Worm (Caenorhabditis elegans) whole organism, L3 larva: ENCODE data around the gene lpr-4.

Experiments
- R02D3.7 ChIP-seq: fragments of 150-350 bp; optimal IDR thresholded peaks from 2 replicates; lab custom pipeline; 2014; ENCODE audit warnings: missing biosample characterization, missing genetic modification characterization
- ama-1 ChIP-seq: fragments of 150-350 bp; optimal IDR thresholded peaks from 2 replicates; lab custom pipeline; 2018
- ceh-16 ChIP-seq: sonication (generic microtip); optimal IDR thresholded peaks from 2 replicates; lab custom pipeline; 2017; ENCODE audit warnings: missing biosample characterization, missing genetic modification characterization
- daf-12 ChIP-seq: fragments of 150-350 bp; optimal IDR thresholded peaks from 2 replicates; lab custom pipeline; 2014; ENCODE audit warnings: missing biosample characterization, missing genetic modification reagents, missing genetic modification characterization
- egl-5 ChIP-seq: fragments of 150-350 bp; optimal IDR thresholded peaks from 2 replicates; lab custom pipeline; 2017; ENCODE audit warnings: missing biosample characterization, missing genetic modification reagents, missing genetic modification characterization, inconsistent platforms
- elt-1 ChIP-seq: fragments of 150-350 bp; optimal IDR thresholded peaks from 2 replicates; lab custom pipeline; 2014; ENCODE audit warnings: missing biosample characterization, missing genetic modification characterization
- elt-3 ChIP-seq, 3 experiments: fragments of 150-350 bp in 1 of 3; sonication (generic microtip) in 2 of 3; optimal IDR thresholded peaks; 2 replicates in 2 of 3; 4 replicates in 1 of 3; lab custom pipeline; 2014 to 2017; ENCODE audit warnings: missing biosample characterization in 3 of 3, missing genetic modification characterization in 3 of 3
- fkh-10 ChIP-seq: sonication (generic microtip); optimal IDR thresholded peaks from 2 replicates; lab custom pipeline; 2017; ENCODE audit warnings: missing biosample characterization, missing genetic modification reagents, missing genetic modification characterization
- fkh-2 ChIP-seq: fragments of 150-350 bp; optimal IDR thresholded peaks from 2 replicates; lab custom pipeline; 2014; ENCODE audit warnings: missing biosample characterization, missing genetic modification reagents, missing genetic modification characterization
- fos-1 ChIP-seq: fragments of 150-350 bp; optimal IDR thresholded peaks from 2 replicates; lab custom pipeline; 2014; ENCODE audit warnings: missing biosample characterization, missing genetic modification characterization
- hmg-11 ChIP-seq: sonication (generic microtip); optimal IDR thresholded peaks from 2 replicates; lab custom pipeline; 2016; ENCODE audit warnings: missing genetic modification characterization, missing compliant biosample characterization
- jun-1 ChIP-seq: fragments of 150-350 bp; optimal IDR thresholded peaks from 2 replicates; lab custom pipeline; 2014; ENCODE audit warnings: missing biosample characterization, missing genetic modification reagents, missing genetic modification characterization
- lin-15B ChIP-seq: fragments of 150-350 bp; optimal IDR thresholded peaks from 2 replicates; lab custom pipeline; 2014; ENCODE audit warnings: missing biosample characterization, missing genetic modification characterization
- lin-39 ChIP-seq: fragments of 150-350 bp; optimal IDR thresholded peaks from 2 replicates; lab custom pipeline; 2018; ENCODE audit warnings: missing biosample characterization, missing genetic modification reagents, missing genetic modification characterization
- nhr-11 ChIP-seq: fragments of 150-350 bp; optimal IDR thresholded peaks from 2 replicates; lab custom pipeline; 2014; ENCODE audit warnings: missing biosample characterization, missing genetic modification characterization
- nhr-23 ChIP-seq: fragments of 150-350 bp; optimal IDR thresholded peaks from 2 replicates; lab custom pipeline; 2014; ENCODE audit warnings: missing biosample characterization, missing genetic modification reagents, missing genetic modification characterization
- nhr-237 ChIP-seq: fragments of 150-350 bp; optimal IDR thresholded peaks from 2 replicates; lab custom pipeline; 2014; ENCODE audit warnings: missing biosample characterization, missing genetic modification characterization
- nhr-25 ChIP-seq: sonication (generic microtip); optimal IDR thresholded peaks from 2 replicates; lab custom pipeline; 2017; ENCODE audit warnings: missing biosample characterization, missing genetic modification characterization
- nhr-43 ChIP-seq: sonication (generic microtip); optimal IDR thresholded peaks from 2 replicates; lab custom pipeline; 2016; ENCODE audit warnings: mild to moderate bottlenecking, missing genetic modification characterization, missing compliant biosample characterization; ENCODE audit not compliant: poor library complexity, severe bottlenecking
- nhr-67 ChIP-seq: fragments of 150-350 bp; optimal IDR thresholded peaks from 2 replicates; lab custom pipeline; 2014; ENCODE audit warnings: missing biosample characterization, missing genetic modification characterization
- nhr-76 ChIP-seq: fragments of 150-350 bp; sonication (generic microtip); optimal IDR thresholded peaks from 5 replicates; lab custom pipeline; 2014; ENCODE audit warnings: missing biosample characterization, missing genetic modification characterization
- nhr-77 ChIP-seq: fragments of 150-350 bp; optimal IDR thresholded peaks from 2 replicates; lab custom pipeline; 2014; ENCODE audit warnings: missing biosample characterization, missing genetic modification characterization
- pqm-1 ChIP-seq: fragments of 150-350 bp; optimal IDR thresholded peaks from 2 replicates; lab custom pipeline; 2017; ENCODE audit warnings: missing biosample characterization, missing genetic modification characterization, inconsistent platforms
- sea-2 ChIP-seq: fragments of 150-350 bp; sonication (generic microtip); optimal IDR thresholded peaks from 4 replicates; lab custom pipeline; 2014; ENCODE audit warnings: missing biosample characterization, missing genetic modification reagents, missing genetic modification characterization
- snpc-4 ChIP-seq: fragments of 150-350 bp; optimal IDR thresholded peaks from 2 replicates; lab custom pipeline; 2014; ENCODE audit warnings: missing biosample characterization, missing genetic modification characterization
- unc-39 ChIP-seq: sonication (generic microtip); optimal IDR thresholded peaks from 4 replicates; lab custom pipeline; 2017; ENCODE audit warnings: missing biosample characterization, missing genetic modification characterization
- unc-62 ChIP-seq: fragments of 150-350 bp; sonication (generic microtip); optimal IDR thresholded peaks from 4 replicates; lab custom pipeline; 2014; ENCODE audit warnings: missing biosample characterization, missing genetic modification reagents, missing genetic modification characterization
- zag-1 ChIP-seq: fragments of 150-350 bp; optimal IDR thresholded peaks from 2 replicates; lab custom pipeline; 2014; ENCODE audit warnings: missing biosample characterization, missing genetic modification characterization
- ztf-11 ChIP-seq: fragments of 150-350 bp; optimal IDR thresholded peaks from 2 replicates; lab custom pipeline; 2014; ENCODE audit warnings: missing biosample characterization, missing genetic modification characterization
- ztf-4 ChIP-seq: fragments of 150-350 bp; optimal IDR thresholded peaks from 2 replicates; lab custom pipeline; 2014; ENCODE audit warnings: missing biosample characterization, missing genetic modification characterization

Gene lpr-4

DNA sequence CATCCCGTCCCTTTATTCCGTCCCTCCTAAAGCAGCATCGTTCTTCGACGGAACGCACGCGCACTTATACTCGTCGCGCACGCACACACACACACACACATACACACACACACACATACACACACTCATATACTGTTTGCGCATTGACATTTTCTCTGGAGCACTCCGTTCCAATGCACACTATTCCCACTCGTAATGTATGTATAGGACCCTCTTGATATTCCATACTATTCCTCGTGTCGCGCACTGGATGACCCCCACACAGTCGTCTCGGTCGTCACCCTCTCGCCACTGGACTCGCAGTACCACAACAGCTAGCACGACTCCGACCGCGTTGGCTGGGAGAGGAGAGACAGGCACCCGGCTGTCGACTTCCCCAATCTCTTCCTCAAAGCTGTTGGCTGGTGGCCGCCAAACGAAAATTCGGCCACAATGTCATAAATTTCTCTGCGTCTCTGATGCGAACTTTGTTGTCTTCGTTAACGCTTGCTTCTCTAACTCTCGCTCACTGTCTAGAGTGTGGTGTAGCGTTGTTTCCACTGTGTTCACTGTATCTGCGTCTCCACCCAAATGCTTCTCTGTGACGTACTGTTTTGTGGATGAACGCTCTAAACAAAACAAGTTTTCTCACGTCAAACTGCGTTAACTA is 33.8 kb upstream of the lpr-4 start (continued):
- TF ChIP-seq nhr-67 (tag; lab: Kevin White, UChicago) (peak; percentile 49), snpc-4 (tag; lab: Kevin White, UChicago) (peak; percentile 5), R02D3.7 (tag; lab: Kevin White, UChicago) (peak; percentile 50), elt-1 (tag; lab: Kevin White, UChicago) (peak; percentile 47), sea-2 (GFP tag; lab: Kevin White, UChicago) (no peak), nhr-76 (peak; percentile 19)

DNA sequence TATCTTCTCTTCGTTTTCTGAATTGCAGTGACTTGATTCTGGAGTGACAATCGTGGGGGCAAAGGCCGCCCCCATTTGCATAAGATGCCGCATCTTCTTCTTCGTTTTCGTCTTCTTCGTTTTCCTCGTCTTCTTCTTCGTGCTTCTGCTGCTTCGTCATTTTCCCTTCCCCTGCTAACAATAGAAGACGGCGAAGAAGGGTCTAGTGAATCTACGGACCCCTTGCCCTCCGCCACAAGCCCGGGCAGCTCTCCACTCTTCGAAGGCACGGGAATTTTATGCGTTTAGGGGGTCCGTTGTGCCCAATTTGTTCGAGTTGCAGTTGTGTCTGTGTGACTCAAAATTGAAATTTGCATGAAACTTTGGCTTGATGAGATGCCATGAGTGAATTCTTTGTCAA is 33.1 kb upstream of the lpr-4 start:
- no peak for TF ChIP-seq zag-1 (tag; lab: Kevin White, UChicago)
- TF ChIP-seq lin-15B (tag; lab: Kevin White, UChicago), result no peak
- TF ChIP-seq nhr-25 (tag; lab: Kevin White, UChicago), result no peak
- TF ChIP-seq nhr-11 (tag; lab: Kevin White, UChicago), result no peak

DNA sequence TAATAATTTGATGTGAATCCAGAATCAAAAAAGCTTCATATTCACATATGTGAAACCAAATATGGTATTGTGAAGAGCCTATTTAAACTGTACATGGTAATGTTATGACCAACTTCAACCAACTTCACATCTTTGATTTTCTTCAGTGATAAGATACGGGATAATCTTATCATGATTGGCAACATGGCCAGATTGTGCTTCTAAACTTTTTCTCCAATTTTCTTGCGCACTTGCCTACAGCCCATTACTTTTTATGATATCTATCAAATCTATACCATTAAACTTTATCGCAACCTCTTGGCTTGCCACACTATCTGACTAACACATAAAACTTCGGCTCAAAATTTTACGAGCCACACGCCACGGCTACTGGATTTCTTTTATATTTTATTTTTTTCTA is 32.5 kb upstream of the lpr-4 start:
- TF ChIP-seq egl-5 (tag; lab: Kevin White, UChicago) (peak; percentile 96), unc-39 (tag; lab: Kevin White, UChicago) (no peak), fkh-2 (no peak)
- TF ChIP-seq, all 47 proteins: peak for 1

DNA sequence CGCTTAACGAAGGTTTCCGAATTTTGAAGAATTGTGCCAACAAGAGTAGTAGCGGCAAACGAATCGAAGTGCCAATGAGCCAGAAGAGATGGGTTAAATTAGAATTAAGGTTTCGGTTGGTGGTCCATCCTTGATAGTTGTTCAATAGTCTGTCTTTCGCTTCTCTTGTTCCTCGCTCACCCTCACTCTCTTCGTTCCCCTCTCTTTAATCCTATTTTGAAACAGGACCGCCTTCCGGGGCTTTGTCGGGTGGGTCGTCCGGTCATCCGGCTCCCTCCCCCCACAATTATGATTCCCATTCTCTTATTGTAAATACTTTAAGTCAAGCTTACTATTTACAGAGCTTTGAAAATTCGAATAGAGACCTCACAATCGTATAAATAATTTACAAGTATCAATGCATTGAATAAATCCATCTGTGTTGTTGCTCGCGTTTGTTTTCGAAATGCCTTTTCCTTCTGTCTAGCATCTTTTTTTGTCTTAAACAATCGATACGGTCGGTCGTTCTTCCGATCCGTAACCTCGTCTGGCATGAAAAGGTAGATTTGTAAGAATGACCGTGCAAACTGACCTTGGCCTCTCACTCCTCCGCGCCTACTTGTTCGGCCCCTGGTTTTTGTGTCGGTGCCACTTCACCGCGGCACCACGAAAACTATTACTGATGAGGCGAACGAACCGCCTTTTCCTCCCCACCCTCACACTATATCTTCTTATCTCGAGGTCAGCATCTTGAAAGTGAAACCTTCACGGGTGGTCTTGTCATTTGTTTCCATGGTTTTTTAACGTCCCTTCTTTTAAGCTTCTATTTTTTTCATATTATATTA is 31.6 kb upstream of the lpr-4 start:
- TF ChIP-seq sea-2 (GFP tag; lab: Kevin White, UChicago) (no peak), elt-1 (tag; lab: Kevin White, UChicago) (peak; percentile 30), nhr-23 (tag; lab: Kevin White, UChicago) (peak; percentile 38), pqm-1 (tag; lab: Kevin White, UChicago) (no peak), nhr-25 (tag; lab: Kevin White, UChicago) (peak; percentile 69), nhr-43 (tag; lab: Kevin White, UChicago) (no peak), ztf-4 (tag; lab: Kevin White, UChicago) (no peak), lin-39 (tag; lab: Kevin White, UChicago) (no peak), elt-3 (tag; optimal IDR thresholded peaks at IDR 0.05; lab: Kevin White, UChicago) (no peak)

DNA sequence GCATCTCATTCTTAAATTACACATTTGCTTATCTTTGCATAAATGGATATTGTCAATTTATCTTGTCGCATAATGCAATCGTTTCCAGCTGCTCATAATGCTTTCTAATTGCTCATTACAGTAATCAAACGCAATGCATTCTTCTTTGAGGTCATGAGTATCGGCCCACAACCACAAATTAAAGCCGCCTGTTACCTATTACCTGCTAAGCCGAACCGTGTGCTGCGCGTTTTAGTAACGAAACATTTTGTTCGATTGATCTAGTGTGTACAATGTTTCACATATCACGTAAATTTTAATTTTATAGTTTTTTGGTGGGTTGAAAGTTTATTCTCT is 31.0 kb upstream of the lpr-4 start:
- no peak for TF ChIP-seq fos-1 (tag; lab: Kevin White, UChicago)
- TF ChIP-seq snpc-4 (tag; lab: Kevin White, UChicago), result no peak
- TF ChIP-seq nhr-23 (tag; lab: Kevin White, UChicago), result no peak
- no peak for TF ChIP-seq nhr-77
- TF ChIP-seq ztf-11 (tag; lab: Kevin White, UChicago), result no peak
- no peak for TF ChIP-seq elt-1 (tag; lab: Kevin White, UChicago)
- no peak for TF ChIP-seq unc-62 (GFP tag; lab: Kevin White, UChicago)
- no peak for TF ChIP-seq nhr-43 (tag; lab: Kevin White, UChicago)
- TF ChIP-seq hmg-11, result no peak
- no peak for TF ChIP-seq R02D3.7 (tag; lab: Kevin White, UChicago)
- TF ChIP-seq jun-1, result no peak
- no peak for TF ChIP-seq unc-39 (tag; lab: Kevin White, UChicago)
- no peak for TF ChIP-seq elt-3 (tag; optimal IDR thresholded peaks at IDR 0.05; lab: Kevin White, UChicago)
- TF ChIP-seq ztf-4 (tag; lab: Kevin White, UChicago), result no peak
- TF ChIP-seq fkh-10 (GFP tag; lab: Kevin White, UChicago), result no peak
- no peak for TF ChIP-seq ama-1 (lab: Kevin White, UChicago)
- TF ChIP-seq ceh-16 (tag; lab: Kevin White, UChicago), result no peak
- TF ChIP-seq daf-12 (tag; lab: Kevin White, UChicago), result no peak
- no peak for TF ChIP-seq nhr-76
- no peak for TF ChIP-seq nhr-237 (tag; lab: Kevin White, UChicago)
